Worm (Caenorhabditis elegans) whole organism, L1 larva: Measurements from ENCODE around the gene C50E3.15.

Source experiments
- F16B12.6 ChIP-seq: fragments of 150-350 bp; optimal IDR thresholded peaks from 2 replicates; lab custom pipeline; 2014; ENCODE audit warnings: missing biosample characterization, missing genetic modification characterization
- ceh-82 ChIP-seq, 3 experiments: fragments of 150-350 bp in 1 of 3; sonication (generic microtip) in 2 of 3; optimal IDR thresholded peaks; 2 replicates each; lab custom pipeline; 2014 to 2017; ENCODE audit warnings: missing biosample characterization in 3 of 3, missing genetic modification characterization in 3 of 3
- elt-3 ChIP-seq, 6 experiments: fragments of 150-350 bp in 1 of 6; sonication (generic microtip); optimal IDR thresholded peaks; 2 replicates each; lab custom pipeline; 2017 to 2018; ENCODE audit warnings: missing biosample characterization in 6 of 6, missing genetic modification characterization in 6 of 6, inconsistent platforms in 1 of 6
- fos-1 ChIP-seq: fragments of 150-350 bp; optimal IDR thresholded peaks from 2 replicates; lab custom pipeline; 2014; ENCODE audit warnings: missing biosample characterization, missing genetic modification characterization
- irx-1 ChIP-seq: sonication (generic microtip); optimal IDR thresholded peaks from 2 replicates; lab custom pipeline; 2016; ENCODE audit warnings: missing genetic modification characterization, missing compliant biosample characterization
- jun-1 ChIP-seq: fragments of 150-350 bp; optimal IDR thresholded peaks from 2 replicates; lab custom pipeline; 2014; ENCODE audit warnings: missing biosample characterization, missing genetic modification reagents, missing genetic modification characterization
- lin-35 ChIP-seq, 2 experiments: fragments of 150-350 bp; optimal IDR thresholded peaks; 2 replicates each; lab custom pipeline; 2014; ENCODE audit warnings: missing biosample characterization in 2 of 2, missing genetic modification characterization in 2 of 2, missing genetic modification reagents in 2 of 2
- nhr-12 ChIP-seq: sonication (generic microtip); optimal IDR thresholded peaks from 2 replicates; lab custom pipeline; 2017; ENCODE audit warnings: missing biosample characterization, missing genetic modification characterization
- nhr-237 ChIP-seq: fragments of 150-350 bp; optimal IDR thresholded peaks from 2 replicates; lab custom pipeline; 2014; ENCODE audit warnings: missing biosample characterization, missing genetic modification characterization
- pqm-1 ChIP-seq: sonication (generic microtip); optimal IDR thresholded peaks from 3 replicates; lab custom pipeline; 2017; ENCODE audit warnings: missing biosample characterization, missing genetic modification characterization
- rnt-1 ChIP-seq: sonication (generic microtip); optimal IDR thresholded peaks from 2 replicates; lab custom pipeline; 2016; ENCODE audit warnings: mild to moderate bottlenecking, missing genetic modification characterization, moderate library complexity, missing compliant biosample characterization

- TF ChIP-seq ceh-82 (tag; optimal IDR thresholded peaks at IDR 0.05; lab: Kevin White, UChicago) (peak; percentile 66 to 81 (median 67)), F16B12.6 (tag; lab: Kevin White, UChicago) (peak; percentile 36), elt-3 (tag; optimal IDR thresholded peaks at IDR 0.05; lab: Kevin White, UChicago) (peak in 2 of 6 experiments; percentile 23 to 35), irx-1 (tag; lab: Kevin White, UChicago) (peak; percentile 46), pqm-1 (tag; lab: Kevin White, UChicago) (no peak), fos-1 (tag; lab: Kevin White, UChicago) (peak; percentile 34), nhr-12 (no peak), jun-1 (tag; lab: Kevin White, UChicago) (peak; percentile 30), lin-35 (GFP tag; optimal IDR thresholded peaks at IDR 0.05; lab: Kevin White, UChicago) (peak; percentile 75 to 85), rnt-1 (tag; lab: Kevin White, UChicago) (peak; percentile 79), nhr-237 (no peak)
Observed at ce11 chrV:7575563-7575962, 42.7 kb upstream of the C50E3.15 start, which contains the start of the genes snu-66 and ints-9.
